Worm (Caenorhabditis elegans) whole organism, L2 larva: ENCODE measurements around the gene srj-22.
A peak's percentile ranks its signal among the peaks of the same experiment; 100 is the strongest.

Source experiments
- R02D3.7 ChIP-seq: fragments of 150-350 bp; optimal IDR thresholded peaks from 2 replicates; lab custom pipeline; 2014; ENCODE audit warnings: missing biosample characterization, missing genetic modification characterization
- ama-1 ChIP-seq: fragments of 150-350 bp; optimal IDR thresholded peaks from 2 replicates; lab custom pipeline; 2018; ENCODE audit warnings: inconsistent platforms
- crh-2 ChIP-seq: sonication (generic microtip); optimal IDR thresholded peaks from 2 replicates; lab custom pipeline; 2017; ENCODE audit warnings: missing biosample characterization, missing genetic modification characterization
- fos-1 ChIP-seq: fragments of 150-350 bp; optimal IDR thresholded peaks from 2 replicates; lab custom pipeline; 2014; ENCODE audit warnings: missing biosample characterization, missing genetic modification characterization
- lsy-2 ChIP-seq, 2 experiments: fragments of 150-350 bp in 1 of 2; sonication (generic microtip) in 1 of 2; optimal IDR thresholded peaks; 2 replicates each; lab custom pipeline; 2014 to 2017; ENCODE audit warnings: missing biosample characterization in 2 of 2, missing genetic modification characterization in 2 of 2
- mab-5 ChIP-seq: fragments of 150-350 bp; optimal IDR thresholded peaks from 2 replicates; lab custom pipeline; 2014; ENCODE audit warnings: missing biosample characterization, missing genetic modification characterization
- nhr-11 ChIP-seq: fragments of 150-350 bp; optimal IDR thresholded peaks from 2 replicates; lab custom pipeline; 2014; ENCODE audit warnings: missing biosample characterization, missing genetic modification characterization
- nhr-23 ChIP-seq: fragments of 150-350 bp; optimal IDR thresholded peaks from 2 replicates; lab custom pipeline; 2014; ENCODE audit warnings: missing biosample characterization, missing genetic modification reagents, missing genetic modification characterization
- nhr-25 ChIP-seq: fragments of 150-350 bp; sonication (generic microtip); optimal IDR thresholded peaks from 3 replicates; lab custom pipeline; 2014; ENCODE audit warnings: missing biosample characterization, missing genetic modification characterization
- snpc-4 ChIP-seq: fragments of 150-350 bp; optimal IDR thresholded peaks from 2 replicates; lab custom pipeline; 2014; ENCODE audit warnings: missing biosample characterization, missing genetic modification characterization
- ztf-11 ChIP-seq: sonication (generic microtip); optimal IDR thresholded peaks from 2 replicates; lab custom pipeline; 2017; ENCODE audit warnings: missing biosample characterization, missing genetic modification characterization

- no peak for TF ChIP-seq lsy-2 (tag; optimal IDR thresholded peaks at IDR 0.05; lab: Kevin White, UChicago)
- no peak for TF ChIP-seq snpc-4
- TF ChIP-seq ztf-11 (tag; lab: Kevin White, UChicago) = no peak
- TF ChIP-seq nhr-25 (tag; lab: Kevin White, UChicago) = no peak
- TF ChIP-seq mab-5 (tag; lab: Kevin White, UChicago) = no peak
- no peak for TF ChIP-seq ama-1 (lab: Kevin White, UChicago)
- no peak for TF ChIP-seq crh-2 (tag; lab: Kevin White, UChicago)
- TF ChIP-seq nhr-23 (tag; lab: Kevin White, UChicago) = no peak
- TF ChIP-seq nhr-11 (tag; lab: Kevin White, UChicago) = no peak
- no peak for TF ChIP-seq R02D3.7 (tag; lab: Kevin White, UChicago)
- TF ChIP-seq fos-1 (tag; lab: Kevin White, UChicago) = peak; percentile 20
These were observed 32.5 kb downstream of the srj-22 start for ce11 chrV:10711004-10711403.
